Fruit fly (Drosophila melanogaster) whole organism, prepupa: ENCODE results near the gene Inx3.

ENCODE experiments used
- Blimp-1 ChIP-seq: fragments of 200-800 bp; sonication (Bioruptor generic); optimal IDR thresholded peaks from 3 replicates; lab custom pipeline; 2017; ENCODE audit warnings: missing biosample characterization, missing genetic modification characterization, mild to moderate bottlenecking, moderate library complexity, missing genetic modification reagents
- CG10631 ChIP-seq: fragments of 200-800 bp; sonication (Bioruptor generic); optimal IDR thresholded peaks from 2 replicates; lab custom pipeline; 2016; ENCODE audit warnings: missing biosample characterization, missing genetic modification characterization
- CG11762 ChIP-seq: fragments of 200-800 bp; sonication (Bioruptor generic); optimal IDR thresholded peaks from 3 replicates; lab custom pipeline; 2016; ENCODE audit warnings: missing biosample characterization, missing genetic modification characterization; ENCODE audit not compliant: insufficient read depth
- CG11902 ChIP-seq: fragments of 200-800 bp; sonication (Bioruptor generic); optimal IDR thresholded peaks from 3 replicates; lab custom pipeline; 2016; ENCODE audit warnings: missing biosample characterization, missing genetic modification characterization
- CG15336 ChIP-seq: fragments of 200-800 bp; sonication (Bioruptor generic); IDR thresholded peaks from 2 replicates; pipeline ENCODE4 v1.3.6; 2022; ENCODE audit warnings: missing biosample characterization, missing genetic modification characterization
- CG1621 ChIP-seq: fragments of 200-800 bp; sonication (Bioruptor generic); optimal IDR thresholded peaks from 3 replicates; lab custom pipeline; 2018; ENCODE audit warnings: missing biosample characterization, mild to moderate bottlenecking, missing genetic modification characterization
- CG3032 ChIP-seq: fragments of 200-800 bp; optimal IDR thresholded peaks from 2 replicates; lab custom pipeline; 2019; ENCODE audit warnings: missing biosample characterization, mild to moderate bottlenecking, missing genetic modification characterization, moderate library complexity
- CG31627 ChIP-seq: fragments of 200-800 bp; sonication (Bioruptor generic); optimal IDR thresholded peaks from 3 replicates; lab custom pipeline; 2016; ENCODE audit warnings: missing biosample characterization, missing genetic modification characterization
- CG32006 ChIP-seq: fragments of 200-800 bp; sonication (Bioruptor generic); optimal IDR thresholded peaks from 3 replicates; lab custom pipeline; 2017; ENCODE audit warnings: missing biosample characterization, mild to moderate bottlenecking, missing genetic modification characterization
- CG34406 ChIP-seq: fragments of 200-800 bp; sonication (Bioruptor generic); optimal IDR thresholded peaks from 3 replicates; lab custom pipeline; 2016; ENCODE audit warnings: missing biosample characterization, missing genetic modification characterization
- CG3919 ChIP-seq: fragments of 200-800 bp; sonication (Bioruptor generic); optimal IDR thresholded peaks from 3 replicates; lab custom pipeline; 2016; ENCODE audit warnings: missing biosample characterization, missing genetic modification characterization
- CG6163 ChIP-seq: fragments of 200-800 bp; sonication (Bioruptor generic); IDR thresholded peaks from 3 replicates; pipeline ENCODE4 v1.3.6; 2022; ENCODE audit warnings: missing biosample characterization, missing genetic modification characterization
- CG6792 ChIP-seq: fragments of 200-800 bp; sonication (Bioruptor generic); optimal IDR thresholded peaks from 3 replicates; lab custom pipeline; 2016; ENCODE audit warnings: missing biosample characterization, missing genetic modification characterization
- CG6808 ChIP-seq: fragments of 200-800 bp; sonication (Bioruptor generic); optimal IDR thresholded peaks from 3 replicates; lab custom pipeline; 2017; ENCODE audit warnings: missing biosample characterization, missing genetic modification characterization, mild to moderate bottlenecking, moderate library complexity, missing genetic modification reagents
- CG6854 ChIP-seq: fragments of 200-800 bp; sonication (Bioruptor generic); optimal IDR thresholded peaks from 2 replicates; lab custom pipeline; 2017; ENCODE audit warnings: missing biosample characterization, mild to moderate bottlenecking, missing genetic modification characterization
- CG7368 ChIP-seq: fragments of 200-800 bp; sonication (Bioruptor generic); optimal IDR thresholded peaks from 3 replicates; lab custom pipeline; 2016; ENCODE audit warnings: missing biosample characterization, missing genetic modification characterization
- CG8119 ChIP-seq: fragments of 200-800 bp; sonication (Bioruptor generic); IDR thresholded peaks from 3 replicates; pipeline ENCODE4 v1.3.6; 2022; ENCODE audit warnings: missing biosample characterization, missing genetic modification characterization
- CG8319 ChIP-seq: fragments of 200-800 bp; sonication (Bioruptor generic); optimal IDR thresholded peaks from 3 replicates; lab custom pipeline; 2016; ENCODE audit warnings: missing biosample characterization, missing genetic modification characterization
- CG8632 ChIP-seq: fragments of 200-800 bp; sonication (Bioruptor generic); optimal IDR thresholded peaks from 3 replicates; lab custom pipeline; 2016; ENCODE audit warnings: missing biosample characterization, missing genetic modification characterization
- CG9139 ChIP-seq: fragments of 200-800 bp; sonication (Bioruptor generic); optimal IDR thresholded peaks from 3 replicates; lab custom pipeline; 2017; ENCODE audit warnings: missing biosample characterization, mild to moderate bottlenecking, missing genetic modification characterization
- Eip78C ChIP-seq: fragments of 200-800 bp; sonication (Bioruptor generic); peaks from one replicate; lab custom pipeline; 2016; ENCODE audit warnings: missing biosample characterization, missing genetic modification characterization
- Eip93F ChIP-seq: fragments of 200-800 bp; sonication (Bioruptor generic); optimal IDR thresholded peaks from 2 replicates; lab custom pipeline; 2016; ENCODE audit warnings: missing biosample characterization, mild to moderate bottlenecking, missing genetic modification characterization
- Ets21C ChIP-seq: fragments of 200-800 bp; sonication (Bioruptor generic); optimal IDR thresholded peaks from 3 replicates; lab custom pipeline; 2016; ENCODE audit warnings: missing biosample characterization, missing genetic modification characterization
- Ets96B ChIP-seq: fragments of 200-800 bp; optimal IDR thresholded peaks from 2 replicates; lab custom pipeline; 2019; ENCODE audit warnings: missing biosample characterization, mild to moderate bottlenecking, missing genetic modification characterization, moderate library complexity
- Gug ChIP-seq: fragments of 200-800 bp; sonication (Bioruptor generic); IDR thresholded peaks from 2 replicates; pipeline ENCODE4 v1.3.6; 2022; ENCODE audit warnings: missing biosample characterization, missing genetic modification characterization
- Hr38 ChIP-seq: sonication (Bioruptor generic); optimal IDR thresholded peaks from 2 replicates; lab custom pipeline; 2016; ENCODE audit warnings: missing biosample characterization, missing genetic modification characterization
- Hr39 ChIP-seq: fragments of 200-800 bp; sonication (Bioruptor generic); optimal IDR thresholded peaks from 2 replicates; lab custom pipeline; 2016; ENCODE audit warnings: missing biosample characterization, missing genetic modification characterization
- Hr4 ChIP-seq: fragments of 200-800 bp; sonication (Bioruptor generic); optimal IDR thresholded peaks from 3 replicates; lab custom pipeline; 2016; ENCODE audit warnings: missing biosample characterization, missing genetic modification characterization
- Met ChIP-seq: fragments of 200-800 bp; sonication (Bioruptor generic); optimal IDR thresholded peaks from 3 replicates; lab custom pipeline; 2016; ENCODE audit warnings: missing biosample characterization, missing genetic modification characterization
- OdsH ChIP-seq: fragments of 200-800 bp; sonication (Bioruptor generic); optimal IDR thresholded peaks from 3 replicates; lab custom pipeline; 2016; ENCODE audit warnings: missing biosample characterization, missing genetic modification characterization
- Smox ChIP-seq: fragments of 200-800 bp; sonication (Bioruptor generic); optimal IDR thresholded peaks from 3 replicates; lab custom pipeline; 2016; ENCODE audit warnings: missing biosample characterization, missing genetic modification characterization
- Sox14 ChIP-seq: fragments of 200-800 bp; sonication (Bioruptor generic); optimal IDR thresholded peaks from 3 replicates; lab custom pipeline; 2016; ENCODE audit warnings: missing biosample characterization, missing genetic modification characterization
- Sox15 ChIP-seq: fragments of 200-800 bp; sonication (Bioruptor generic); optimal IDR thresholded peaks from 3 replicates; lab custom pipeline; 2016; ENCODE audit warnings: missing biosample characterization, missing genetic modification characterization
- acj6 ChIP-seq: fragments of 200-800 bp; sonication (Bioruptor generic); optimal IDR thresholded peaks from 3 replicates; lab custom pipeline; 2016; ENCODE audit warnings: missing biosample characterization, missing genetic modification characterization
- cyc ChIP-seq: fragments of 200-800 bp; sonication (Bioruptor generic); optimal IDR thresholded peaks from 3 replicates; lab custom pipeline; 2016; ENCODE audit warnings: missing biosample characterization, missing genetic modification characterization
- dsx ChIP-seq: fragments of 200-800 bp; optimal IDR thresholded peaks from 3 replicates; lab custom pipeline; 2019; ENCODE audit warnings: missing biosample characterization, mild to moderate bottlenecking, missing genetic modification characterization, moderate library complexity; ENCODE audit not compliant: poor library complexity, severe bottlenecking
- esn ChIP-seq: fragments of 200-800 bp; sonication (Bioruptor generic); optimal IDR thresholded peaks from 2 replicates; lab custom pipeline; 2016; ENCODE audit warnings: missing biosample characterization, mild to moderate bottlenecking, missing genetic modification characterization, moderate library complexity
- fd59A ChIP-seq: fragments of 200-800 bp; sonication (Bioruptor generic); optimal IDR thresholded peaks from 2 replicates; lab custom pipeline; 2017; ENCODE audit warnings: missing biosample characterization, mild to moderate bottlenecking, missing genetic modification characterization, missing genetic modification reagents
- fd85E ChIP-seq: fragments of 200-800 bp; sonication (Bioruptor generic); optimal IDR thresholded peaks from 3 replicates; lab custom pipeline; 2016; ENCODE audit warnings: missing biosample characterization, missing genetic modification characterization
- fkh ChIP-seq: fragments of 200-800 bp; sonication (Bioruptor generic); optimal IDR thresholded peaks from 3 replicates; lab custom pipeline; 2017; ENCODE audit warnings: missing biosample characterization, mild to moderate bottlenecking, missing genetic modification characterization, moderate library complexity
- lz ChIP-seq: fragments of 200-800 bp; sonication (Bioruptor generic); optimal IDR thresholded peaks from 3 replicates; lab custom pipeline; 2016; ENCODE audit warnings: missing biosample characterization, missing genetic modification characterization
- pdm3 ChIP-seq: fragments of 200-800 bp; sonication (Bioruptor generic); optimal IDR thresholded peaks from 3 replicates; lab custom pipeline; 2016; ENCODE audit warnings: missing biosample characterization, missing genetic modification characterization
- salr ChIP-seq, 2 experiments: fragments of 200-800 bp; sonication (Bioruptor generic); optimal IDR thresholded peaks; 3 replicates each; lab custom pipeline; 2016 to 2018; ENCODE audit warnings: missing biosample characterization in 2 of 2, missing genetic modification characterization in 2 of 2, mild to moderate bottlenecking in 1 of 2
- spab ChIP-seq: fragments of 200-800 bp; sonication (Bioruptor generic); optimal IDR thresholded peaks from 2 replicates; lab custom pipeline; 2017; ENCODE audit warnings: missing biosample characterization, mild to moderate bottlenecking, missing genetic modification characterization, missing genetic modification reagents
- ss ChIP-seq, 2 experiments: fragments of 200-800 bp; sonication (Bioruptor generic); optimal IDR thresholded peaks; 2 replicates in 1 of 2; 3 replicates in 1 of 2; lab custom pipeline; 2017 to 2018; ENCODE audit warnings: mild to moderate bottlenecking in 2 of 2, missing biosample characterization in 2 of 2, missing genetic modification characterization in 2 of 2, moderate library complexity in 1 of 2
- svp ChIP-seq: fragments of 200-800 bp; sonication (Bioruptor generic); peaks from one replicate; lab custom pipeline; 2016; ENCODE audit warnings: missing biosample characterization, missing genetic modification characterization
- topi ChIP-seq: fragments of 200-800 bp; sonication (Bioruptor generic); optimal IDR thresholded peaks from 3 replicates; lab custom pipeline; 2016; ENCODE audit warnings: missing biosample characterization, missing genetic modification characterization
- vri ChIP-seq: fragments of 200-800 bp; sonication (Bioruptor generic); optimal IDR thresholded peaks from 3 replicates; lab custom pipeline; 2016; ENCODE audit warnings: missing biosample characterization, mild to moderate bottlenecking, missing genetic modification characterization

Gene Inx3

dm6 chr3R:28851966-28852377 is 7.3 kb downstream of the Inx3 start (continued):
- TF ChIP-seq fd59A, result peak; percentile 10
- peak; percentile 18 to 36 for TF ChIP-seq ss (GFP tag; optimal IDR thresholded peaks at IDR 0.05; lab: Kevin White, UChicago)
- TF ChIP-seq Blimp-1, result no peak
- TF ChIP-seq Smox, result peak; percentile 1
- peak; percentile 63 for TF ChIP-seq OdsH (GFP tag; lab: Kevin White, UChicago)
- peak; percentile 38 for TF ChIP-seq pdm3 (GFP tag; lab: Kevin White, UChicago)
- TF ChIP-seq CG1621, result no peak
- peak; percentile 41 for TF ChIP-seq CG34406 (GFP tag; lab: Kevin White, UChicago)
- no peak for TF ChIP-seq CG11902
- TF ChIP-seq CG7368 (GFP tag; lab: Kevin White, UChicago), result peak; percentile 25
- no peak for TF ChIP-seq CG11762 (GFP tag; lab: Kevin White, UChicago)
- no peak for TF ChIP-seq fd85E (GFP tag; lab: Kevin White, UChicago)
- TF ChIP-seq spab (GFP tag; lab: Kevin White, UChicago), result peak; percentile 61
- TF ChIP-seq CG3032, result peak; percentile 31
- TF ChIP-seq CG10631 (GFP tag; lab: Kevin White, UChicago), result peak; percentile 77
- no peak for TF ChIP-seq dsx (GFP tag; lab: Kevin White, UChicago)
- TF ChIP-seq CG8119 (GFP tag; lab: Robert Waterston, UW), result peak; percentile 38; the same call in 1 of the 3 replicates
- peak; percentile 24 for TF ChIP-seq Met (GFP tag; lab: Kevin White, UChicago)
- TF ChIP-seq Hr4 (GFP tag; lab: Kevin White, UChicago), result peak; percentile 67
- TF ChIP-seq CG32006 (GFP tag; lab: Kevin White, UChicago), result peak; percentile 88
- TF ChIP-seq CG6854 (GFP tag; lab: Kevin White, UChicago), result no peak
- TF ChIP-seq CG15336, result no peak
- no peak for TF ChIP-seq CG31627 (GFP tag; lab: Kevin White, UChicago)
- no peak for TF ChIP-seq cyc (GFP tag; lab: Kevin White, UChicago)
- TF ChIP-seq CG8632 (GFP tag; lab: Kevin White, UChicago), result peak; percentile 33
- TF ChIP-seq lz (GFP tag; lab: Kevin White, UChicago), result peak; percentile 30
- TF ChIP-seq CG6792 (GFP tag; lab: Kevin White, UChicago), result peak; percentile 25
- no peak for TF ChIP-seq fkh (GFP tag; lab: Kevin White, UChicago)
- TF ChIP-seq CG3919 (GFP tag; lab: Kevin White, UChicago), result peak; percentile 57
- TF ChIP-seq svp, result peak; percentile 75
- no peak for TF ChIP-seq CG9139 (GFP tag; lab: Kevin White, UChicago)
- TF ChIP-seq Sox15, result peak; percentile 14
- TF ChIP-seq esn, result peak; percentile 47
- TF ChIP-seq CG6163 (GFP tag; lab: Robert Waterston, UW), result peak; percentile 62; the same call in 1 of the 3 replicates
- TF ChIP-seq Gug (GFP tag; lab: Robert Waterston, UW), result no peak
- peak; percentile 40 for TF ChIP-seq CG6808 (GFP tag; lab: Kevin White, UChicago)
- TF ChIP-seq, all 60 proteins: peak for 40

- TF ChIP-seq CG34406 (GFP tag; lab: Kevin White, UChicago), result no peak
- peak in 1 of 2 experiments; percentile 58 for TF ChIP-seq ss (GFP tag; optimal IDR thresholded peaks at IDR 0.05; lab: Kevin White, UChicago)
- no peak for TF ChIP-seq CG11902
- TF ChIP-seq CG6854 (GFP tag; lab: Kevin White, UChicago), result peak; percentile 11
Observed at dm6 chr3R:28851530-28851929, 7.8 kb downstream of the Inx3 start.

dm6 chr3R:28850662-28851257 is 8.5 kb downstream of the Inx3 start:
- TF ChIP-seq CG8319 (no peak), dsx (GFP tag; lab: Kevin White, UChicago) (no peak), cyc (GFP tag; lab: Kevin White, UChicago) (no peak), CG11902 (no peak), Ets21C (GFP tag; lab: Kevin White, UChicago) (no peak), fd85E (GFP tag; lab: Kevin White, UChicago) (no peak), salr (GFP tag; optimal IDR thresholded peaks at IDR 0.05; lab: Kevin White, UChicago) (peak in 1 of 2 experiments; percentile 46), svp (peak; percentile 13), vri (GFP tag; lab: Kevin White, UChicago) (no peak), Eip93F (no peak), pdm3 (GFP tag; lab: Kevin White, UChicago) (peak; percentile 45), topi (no peak), Eip78C (GFP tag; lab: Kevin White, UChicago) (peak; percentile 63), Sox14 (GFP tag; lab: Kevin White, UChicago) (peak; percentile 36), Hr39 (no peak), Hr38 (GFP tag; lab: Kevin White, UChicago) (no peak), CG3919 (GFP tag; lab: Kevin White, UChicago) (peak; percentile 34), Ets96B (tag; lab: Kevin White, UChicago) (peak; percentile 4), acj6 (GFP tag; lab: Kevin White, UChicago) (peak; percentile 40)
